Worm (Caenorhabditis elegans): Measurements from ENCODE around the gene srd-74.

Gene srd-74

ce11 chrIII:11830522-11831489 lies 48.9 kb downstream of the srd-74 start (continued):
- peak; percentile 39; the same call in 1 of the 2 replicates for TF ChIP-seq hmg-20 (GFP tag; IDR thresholded peaks at IDR 0.05)
- TF ChIP-seq dpl-1 (GFP tag; optimal IDR thresholded peaks at IDR 0.05) = no peak
- TF ChIP-seq F57C9.4 (tag; optimal IDR thresholded peaks at IDR 0.05) = no peak
- TF ChIP-seq ceh-27 (GFP tag; optimal IDR thresholded peaks at IDR 0.05) = peak; percentile 10
- peak; percentile 47 for TF ChIP-seq gei-17 (GFP tag; optimal IDR thresholded peaks at IDR 0.05)
- no peak; the same call in 1 of the 2 replicates for TF ChIP-seq Y79H2A.3 (GFP tag; conservative IDR thresholded peaks at IDR 0.05)
- TF ChIP-seq F37B4.10 (GFP tag; IDR thresholded peaks at IDR 0.05) = 0 out of 2 replicates have a peak, but pooled peaks have one; percentile 61
- no peak for TF ChIP-seq B0261.1 (tag; optimal IDR thresholded peaks at IDR 0.05)
- no peak for TF ChIP-seq F57A8.1 (GFP tag; optimal IDR thresholded peaks at IDR 0.05)
- 0 out of 2 replicates have a peak, but pooled peaks have one; percentile 11 for TF ChIP-seq aptf-3 (GFP tag; IDR thresholded peaks at IDR 0.05)
- TF ChIP-seq him-1 (tag; optimal IDR thresholded peaks at IDR 0.05) = peak; percentile 99
- no peak for TF ChIP-seq let-526 (GFP tag; IDR thresholded peaks at IDR 0.05)
- no peak for TF ChIP-seq egl-44 (GFP tag; IDR thresholded peaks at IDR 0.05)
- peak; percentile 25; the same call in 1 of the 2 replicates for TF ChIP-seq Y56A3A.18 (GFP tag; IDR thresholded peaks at IDR 0.05)
- peak; percentile 85; the same call in 1 of the 2 replicates for TF ChIP-seq cebp-2 (GFP tag; IDR thresholded peaks at IDR 0.05)
- TF ChIP-seq hrde-1 (tag; optimal IDR thresholded peaks at IDR 0.05; ENCODE audit: borderline replicate concordance) = peak; percentile 80
- no peak for TF ChIP-seq ama-1 (optimal IDR thresholded peaks at IDR 0.05)
- peak in 1 of 2 experiments; percentile 94 for TF ChIP-seq ama-1 (GFP tag; optimal IDR thresholded peaks at IDR 0.05)
- TF ChIP-seq cebp-1 (GFP tag; IDR thresholded peaks at IDR 0.05) = peak; percentile 76
- TF ChIP-seq cebp-1 (tag; optimal IDR thresholded peaks at IDR 0.05) = peak; percentile 72
- no peak for TF ChIP-seq tlf-1 (GFP tag; optimal IDR thresholded peaks at IDR 0.05)
- peak; percentile 66; the same call in 1 of the 2 replicates for TF ChIP-seq madf-3 (GFP tag; IDR thresholded peaks at IDR 0.05)
- TF ChIP-seq atf-7 (tag; optimal IDR thresholded peaks at IDR 0.05) = no peak
- peak; percentile 70; the same call in 1 of the 2 replicates for TF ChIP-seq bed-1 (GFP tag; IDR thresholded peaks at IDR 0.05)
- TF ChIP-seq nhr-80 (tag; optimal IDR thresholded peaks at IDR 0.05) = no peak
- TF ChIP-seq lin-40 (tag; optimal IDR thresholded peaks at IDR 0.05) = no peak
- no peak; the same call in 1 of the 2 replicates for TF ChIP-seq ceh-91 (GFP tag; IDR thresholded peaks at IDR 0.05)
- TF ChIP-seq hsf-1 (GFP tag; IDR thresholded peaks at IDR 0.05) = no peak
- peak; percentile 65; the same call in 1 of the 2 replicates for TF ChIP-seq ceh-100 (GFP tag; IDR thresholded peaks at IDR 0.05)
- TF ChIP-seq F22D6.2 (tag; optimal IDR thresholded peaks at IDR 0.05) = no peak
- TF ChIP-seq pbrm-1 (GFP tag; IDR thresholded peaks at IDR 0.05) = no peak
- TF ChIP-seq dpff-1 (tag; optimal IDR thresholded peaks at IDR 0.05) = peak; percentile 64
- TF ChIP-seq tbp1 (GFP tag; optimal IDR thresholded peaks at IDR 0.05) = no peak
- peak; percentile 60 for TF ChIP-seq snpc-1.1 (tag; optimal IDR thresholded peaks at IDR 0.05; ENCODE audit: insufficient read depth)
- no peak; the same call in 1 of the 2 replicates for TF ChIP-seq ceh-40 (GFP tag; IDR thresholded peaks at IDR 0.05)
- peak; percentile 53 for TF ChIP-seq nhr-27 (tag; optimal IDR thresholded peaks at IDR 0.05)

ce11 chrIII:11833449-11833848 lies 51.5 kb downstream of the srd-74 start:
- TF ChIP-seq zfh-2 (GFP tag; conservative IDR thresholded peaks at IDR 0.05) (peak; percentile 84), efl-1 (GFP tag; optimal IDR thresholded peaks at IDR 0.05) (no peak), T07F8.4 (tag; optimal IDR thresholded peaks at IDR 0.05) (no peak), ztf-25 (GFP tag; IDR thresholded peaks at IDR 0.05) (no peak), zim-3 (tag; optimal IDR thresholded peaks at IDR 0.05) (peak; percentile 8), F23B12.7 (tag; optimal IDR thresholded peaks at IDR 0.05; ENCODE audit: insufficient read depth) (no peak), lin-54 (GFP tag; optimal IDR thresholded peaks at IDR 0.05) (no peak), ekl-4 (GFP tag; IDR thresholded peaks at IDR 0.05) (no peak), ceh-91 (GFP tag; IDR thresholded peaks at IDR 0.05) (0 out of 2 replicates have a peak, but pooled peaks have one; percentile 23), egrh-3 (GFP tag; IDR thresholded peaks at IDR 0.05) (peak; percentile 30; the same call in 1 of the 2 replicates), D2030.7 (GFP tag; IDR thresholded peaks at IDR 0.05) (no peak), nfya-1 (tag; optimal IDR thresholded peaks at IDR 0.05; ENCODE audit: borderline replicate concordance, insufficient read depth) (no peak), rcor-1 (GFP tag; IDR thresholded peaks at IDR 0.05) (no peak), F37B4.10 (GFP tag; IDR thresholded peaks at IDR 0.05) (0 out of 2 replicates have a peak, but pooled peaks have one; percentile 46)
